Worm (Caenorhabditis elegans) whole organism, young adult: ENCODE measurements around the gene W01D2.6.

Experiments
- C06A6.2 ChIP-seq: fragments of 200-800 bp; sonication (Bioruptor generic); conservative IDR thresholded peaks from 2 replicates; pipeline ENCODE4 v1.3.6; 2022; ENCODE audit warnings: missing genetic modification characterization, missing compliant biosample characterization
- D2030.7 ChIP-seq: fragments of 200-800 bp; sonication (Bioruptor generic); IDR thresholded peaks from 2 replicates; pipeline ENCODE4 v1.3.6; 2022; ENCODE audit warnings: missing genetic modification reagents, missing genetic modification characterization, missing compliant biosample characterization
- F10E7.11 ChIP-seq: sonication (generic microtip); optimal IDR thresholded peaks from 2 replicates; lab custom pipeline; 2017; ENCODE audit warnings: mild to moderate bottlenecking, missing genetic modification characterization, moderate library complexity, missing compliant biosample characterization
- F23B12.7 ChIP-seq: sonication (generic microtip); optimal IDR thresholded peaks from 2 replicates; lab custom pipeline; 2017; ENCODE audit warnings: missing genetic modification characterization, mild to moderate bottlenecking, missing compliant biosample characterization, antibody characterized with exemption, moderate library complexity; ENCODE audit not compliant: insufficient read depth
- F33H1.4 ChIP-seq: fragments of 200-800 bp; sonication (Bioruptor generic); IDR thresholded peaks from 2 replicates; pipeline ENCODE4 v1.3.6; 2022; ENCODE audit warnings: missing genetic modification reagents, missing genetic modification characterization, missing compliant biosample characterization
- F37B4.10 ChIP-seq: fragments of 200-800 bp; sonication (Bioruptor generic); IDR thresholded peaks from 2 replicates; pipeline ENCODE4 v1.3.6; 2022; ENCODE audit warnings: missing genetic modification characterization, missing compliant biosample characterization
- F55B11.4 ChIP-seq: sonication (generic microtip); optimal IDR thresholded peaks from 2 replicates; lab custom pipeline; 2016; ENCODE audit warnings: missing compliant biosample characterization, missing genetic modification characterization, borderline replicate concordance; ENCODE audit not compliant: insufficient read depth
- K11D2.4 ChIP-seq: fragments of 200-800 bp; sonication (Bioruptor generic); IDR thresholded peaks from 2 replicates; pipeline ENCODE4 v1.3.6; 2022; ENCODE audit warnings: missing genetic modification reagents, missing genetic modification characterization, missing compliant biosample characterization
- T07F8.4 ChIP-seq: sonication (generic microtip); optimal IDR thresholded peaks from 2 replicates; lab custom pipeline; 2016; ENCODE audit warnings: mild to moderate bottlenecking, missing genetic modification characterization, moderate library complexity, missing compliant biosample characterization
- Y53F4B.3 ChIP-seq: fragments of 200-800 bp; sonication (Bioruptor generic); IDR thresholded peaks from 2 replicates; pipeline ENCODE4 v1.3.6; 2022; ENCODE audit warnings: missing genetic modification reagents, missing genetic modification characterization, missing compliant biosample characterization
- Y56A3A.18 ChIP-seq: fragments of 200-800 bp; sonication (Bioruptor generic); IDR thresholded peaks from 2 replicates; pipeline ENCODE4 v1.3.6; 2022; ENCODE audit warnings: missing genetic modification reagents, missing genetic modification characterization, missing compliant biosample characterization
- Y79H2A.3 ChIP-seq: fragments of 200-800 bp; sonication (Bioruptor generic); conservative IDR thresholded peaks from 2 replicates; pipeline ENCODE4 v1.3.6; 2022; ENCODE audit warnings: missing genetic modification reagents, missing genetic modification characterization, missing compliant biosample characterization
- atf-7 ChIP-seq: sonication (generic microtip); optimal IDR thresholded peaks from 2 replicates; lab custom pipeline; 2017; ENCODE audit warnings: mild to moderate bottlenecking, missing genetic modification characterization, missing compliant biosample characterization
- athp-1 ChIP-seq: sonication (generic microtip); optimal IDR thresholded peaks from 2 replicates; lab custom pipeline; 2017; ENCODE audit warnings: mild to moderate bottlenecking, missing genetic modification characterization, missing compliant biosample characterization
- attf-3 ChIP-seq: fragments of 200-800 bp; sonication (Bioruptor generic); conservative IDR thresholded peaks from 2 replicates; pipeline ENCODE4 v1.3.6; 2022; ENCODE audit warnings: missing genetic modification reagents, missing genetic modification characterization, missing compliant biosample characterization
- attf-5 ChIP-seq: fragments of 200-800 bp; sonication (Bioruptor generic); optimal IDR thresholded peaks from 2 replicates; lab custom pipeline; 2018; ENCODE audit warnings: mild to moderate bottlenecking, missing genetic modification characterization, missing compliant biosample characterization
- attf-6 ChIP-seq: fragments of 200-800 bp; sonication (Bioruptor generic); IDR thresholded peaks from 2 replicates; pipeline ENCODE4 v1.3.6; 2022; ENCODE audit warnings: missing genetic modification reagents, missing genetic modification characterization, missing compliant biosample characterization
- bed-1 ChIP-seq: fragments of 200-800 bp; sonication (Bioruptor generic); IDR thresholded peaks from 2 replicates; pipeline ENCODE4 v1.3.6; 2022; ENCODE audit warnings: missing genetic modification reagents, missing genetic modification characterization, missing compliant biosample characterization
- ceh-58 ChIP-seq: fragments of 200-800 bp; sonication (Bioruptor generic); IDR thresholded peaks from 2 replicates; pipeline ENCODE4 v1.3.6; 2022; ENCODE audit warnings: missing genetic modification characterization, missing compliant biosample characterization
- chd-7 ChIP-seq: sonication (generic microtip); optimal IDR thresholded peaks from 2 replicates; lab custom pipeline; 2016; ENCODE audit warnings: mild to moderate bottlenecking, missing genetic modification characterization, moderate library complexity, missing compliant biosample characterization
- die-1 ChIP-seq: sonication (generic microtip); optimal IDR thresholded peaks from 2 replicates; lab custom pipeline; 2016; ENCODE audit warnings: missing genotype, mild to moderate bottlenecking, missing genetic modification characterization, missing compliant biosample characterization
- egl-44 ChIP-seq: fragments of 200-800 bp; sonication (Bioruptor generic); IDR thresholded peaks from 2 replicates; pipeline ENCODE4 v1.3.6; 2022; ENCODE audit warnings: missing genetic modification reagents, missing genetic modification characterization, missing compliant biosample characterization
- egrh-3 ChIP-seq: fragments of 200-800 bp; sonication (Bioruptor generic); IDR thresholded peaks from 2 replicates; pipeline ENCODE4 v1.3.6; 2022; ENCODE audit warnings: missing genetic modification reagents, missing genetic modification characterization, missing compliant biosample characterization
- ekl-4 ChIP-seq: fragments of 200-800 bp; sonication (Bioruptor generic); IDR thresholded peaks from 2 replicates; pipeline ENCODE4 v1.3.6; 2022; ENCODE audit warnings: missing genetic modification reagents, missing genetic modification characterization, missing compliant biosample characterization
- hlh-12 ChIP-seq: sonication (generic microtip); optimal IDR thresholded peaks from 2 replicates; lab custom pipeline; 2016; ENCODE audit warnings: missing genetic modification characterization, missing compliant biosample characterization
- hrde-1 ChIP-seq: sonication (generic microtip); optimal IDR thresholded peaks from 2 replicates; lab custom pipeline; 2016; ENCODE audit warnings: missing genetic modification characterization, mild to moderate bottlenecking, missing compliant biosample characterization, moderate library complexity, missing genotype, missing genetic modification reagents, borderline replicate concordance
- hsf-1 ChIP-seq: fragments of 200-800 bp; sonication (Bioruptor generic); IDR thresholded peaks from 2 replicates; pipeline ENCODE4 v1.3.6; 2022; ENCODE audit warnings: missing genetic modification reagents, missing genetic modification characterization, missing compliant biosample characterization
- lin-40 ChIP-seq: sonication (generic microtip); optimal IDR thresholded peaks from 2 replicates; lab custom pipeline; 2016; ENCODE audit warnings: missing genetic modification characterization, mild to moderate bottlenecking, missing compliant biosample characterization, missing genotype, missing genetic modification reagents
- lsl-1 ChIP-seq: fragments of 200-800 bp; sonication (Bioruptor generic); optimal IDR thresholded peaks from 2 replicates; lab custom pipeline; 2018; ENCODE audit warnings: mild to moderate bottlenecking, missing genetic modification characterization, moderate library complexity, missing compliant biosample characterization
- lsy-27 ChIP-seq: sonication (generic microtip); optimal IDR thresholded peaks from 2 replicates; lab custom pipeline; 2017; ENCODE audit warnings: missing genetic modification characterization, mild to moderate bottlenecking, missing compliant biosample characterization, antibody characterized with exemption, missing genotype, borderline replicate concordance; ENCODE audit not compliant: insufficient read depth
- madf-3 ChIP-seq: fragments of 200-800 bp; sonication (Bioruptor generic); IDR thresholded peaks from 2 replicates; pipeline ENCODE4 v1.3.6; 2022; ENCODE audit warnings: missing genetic modification reagents, missing genetic modification characterization, missing compliant biosample characterization
- mel-28 ChIP-seq: sonication (generic microtip); optimal IDR thresholded peaks from 2 replicates; lab custom pipeline; 2016; ENCODE audit warnings: borderline replicate concordance, mild to moderate bottlenecking, missing genetic modification characterization, missing compliant biosample characterization
- nfya-2 ChIP-seq: fragments of 200-800 bp; sonication (Bioruptor generic); IDR thresholded peaks from 2 replicates; pipeline ENCODE4 v1.3.6; 2022; ENCODE audit warnings: missing genetic modification reagents, missing genetic modification characterization, missing compliant biosample characterization
- nhr-90 ChIP-seq: sonication (generic microtip); optimal IDR thresholded peaks from 2 replicates; lab custom pipeline; 2016; ENCODE audit warnings: missing genotype, mild to moderate bottlenecking, missing genetic modification characterization, missing compliant biosample characterization
- pha-4 ChIP-seq: fragments of 150-350 bp; sonication (generic microtip); optimal IDR thresholded peaks from 2 replicates; lab custom pipeline; 2014; ENCODE audit warnings: missing biosample characterization, missing genetic modification reagents, missing genetic modification characterization
- rpc-1 ChIP-seq, 2 experiments: fragments of 150-350 bp in 1 of 2; sonication (generic microtip) in 1 of 2; optimal IDR thresholded peaks; 2 replicates each; lab custom pipeline; 2014 to 2018; ENCODE audit warnings: missing biosample characterization in 1 of 2, missing genetic modification characterization in 1 of 2, missing genetic modification reagents in 1 of 2, missing genotype in 1 of 2
- sea-2 ChIP-seq: fragments of 200-800 bp; sonication (Bioruptor generic); IDR thresholded peaks from 2 replicates; pipeline ENCODE4 v1.3.6; 2022; ENCODE audit warnings: missing genetic modification characterization, missing compliant biosample characterization
- snpc-1.3 ChIP-seq: sonication (generic microtip); optimal IDR thresholded peaks from 2 replicates; lab custom pipeline; 2017; ENCODE audit warnings: missing genetic modification characterization, mild to moderate bottlenecking, missing compliant biosample characterization, antibody characterized with exemption, moderate library complexity, missing genotype, missing genetic modification reagents; ENCODE audit not compliant: insufficient read depth
- somi-1 ChIP-seq: fragments of 200-800 bp; sonication (Bioruptor generic); optimal IDR thresholded peaks from 2 replicates; lab custom pipeline; 2018; ENCODE audit warnings: mild to moderate bottlenecking, missing genetic modification characterization, missing compliant biosample characterization
- tbx-9 ChIP-seq: sonication (generic microtip); optimal IDR thresholded peaks from 2 replicates; lab custom pipeline; 2016; ENCODE audit warnings: borderline replicate concordance, missing genetic modification characterization, inconsistent platforms, missing compliant biosample characterization
- unc-130 ChIP-seq: sonication (generic microtip); optimal IDR thresholded peaks from 2 replicates; lab custom pipeline; 2016; ENCODE audit warnings: missing genetic modification reagents, missing genetic modification characterization, missing compliant biosample characterization
- xnd-1 ChIP-seq: sonication (generic microtip); optimal IDR thresholded peaks from 2 replicates; lab custom pipeline; 2016; ENCODE audit warnings: missing genotype, missing genetic modification reagents, missing genetic modification characterization, missing compliant biosample characterization
- zfh-2 ChIP-seq: fragments of 200-800 bp; sonication (Bioruptor generic); conservative IDR thresholded peaks from 2 replicates; pipeline ENCODE4 v1.3.6; 2022; ENCODE audit warnings: missing genetic modification reagents, missing genetic modification characterization, missing compliant biosample characterization
- ztf-25 ChIP-seq: fragments of 200-800 bp; sonication (Bioruptor generic); IDR thresholded peaks from 2 replicates; pipeline ENCODE4 v1.3.6; 2022; ENCODE audit warnings: missing genetic modification reagents, missing genetic modification characterization, missing compliant biosample characterization
- ztf-28 ChIP-seq: fragments of 200-800 bp; sonication (Bioruptor generic); IDR thresholded peaks from 2 replicates; pipeline ENCODE4 v1.3.6; 2022; ENCODE audit warnings: missing genetic modification reagents, missing genetic modification characterization, missing compliant biosample characterization

Gene W01D2.6

DNA sequence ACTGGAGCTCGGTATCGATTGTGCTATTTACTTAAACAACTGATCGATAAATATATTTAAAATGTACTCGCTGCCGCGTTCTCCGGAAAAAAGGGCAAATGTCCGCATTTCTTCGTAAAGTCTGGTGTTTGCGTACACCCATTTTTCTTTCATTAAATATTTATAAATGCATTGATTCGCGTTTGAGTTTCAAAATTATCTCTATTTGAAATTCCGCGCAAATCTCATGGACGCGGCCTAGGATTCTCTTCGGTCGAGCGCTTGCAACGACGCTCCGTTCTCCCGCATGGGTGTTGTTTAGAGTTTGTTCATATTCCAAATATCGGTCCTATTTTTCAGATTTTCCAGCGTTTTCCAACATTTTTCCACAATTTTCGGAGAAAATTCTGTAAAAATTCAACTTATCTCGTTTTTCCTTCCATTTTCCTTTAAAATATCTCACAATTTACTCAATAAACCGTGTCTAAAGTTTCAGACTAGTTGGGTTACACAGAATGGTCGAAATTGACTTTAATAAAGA is 13.8 kb upstream of the W01D2.6 start, which contains the start of gene eif-3.B (continued):
- TF ChIP-seq die-1 (tag; lab: Kevin White, UChicago) (peak; percentile 1), K11D2.4 (GFP tag; lab: Robert Waterston, UW) (0 out of 2 replicates have a peak, but pooled peaks have one; percentile 61), athp-1 (peak; percentile 88), D2030.7 (GFP tag; lab: Robert Waterston, UW) (peak; percentile 80), nfya-2 (GFP tag; lab: Robert Waterston, UW) (no peak), F55B11.4 (no peak), Y56A3A.18 (GFP tag; lab: Robert Waterston, UW) (no peak), chd-7 (tag; lab: Kevin White, UChicago) (no peak), lin-40 (peak; percentile 88), nhr-90 (tag; lab: Kevin White, UChicago) (no peak), madf-3 (GFP tag; lab: Robert Waterston, UW) (peak; percentile 64; the same call in 1 of the 2 replicates), F37B4.10 (GFP tag; lab: Robert Waterston, UW) (no peak), hlh-12 (tag; lab: Kevin White, UChicago) (no peak), Y79H2A.3 (GFP tag; lab: Robert Waterston, UW) (no peak; the same call in 1 of the 2 replicates), Y53F4B.3 (GFP tag; lab: Robert Waterston, UW) (no peak), egrh-3 (no peak), ztf-28 (GFP tag; lab: Robert Waterston, UW) (0 out of 2 replicates have a peak, but pooled peaks have one; percentile 40), somi-1 (GFP tag; lab: Kevin White, UChicago) (peak; percentile 47), F10E7.11 (tag; lab: Kevin White, UChicago) (no peak), sea-2 (no peak), ztf-25 (0 out of 2 replicates have a peak, but pooled peaks have one; percentile 5), unc-130 (GFP tag; lab: Kevin White, UChicago) (peak; percentile 62), F23B12.7 (tag; lab: Kevin White, UChicago) (peak; percentile 64), ceh-58 (GFP tag; lab: Robert Waterston, UW) (no peak), mel-28 (no peak), T07F8.4 (tag; lab: Kevin White, UChicago) (no peak), C06A6.2 (GFP tag; lab: Robert Waterston, UW) (peak; percentile 69), attf-5 (GFP tag; lab: Kevin White, UChicago) (peak; percentile 95), hsf-1 (GFP tag; lab: Robert Waterston, UW) (0 out of 2 replicates have a peak, but pooled peaks have one; percentile 52), attf-6 (no peak), xnd-1 (peak; percentile 37), snpc-1.3 (tag; lab: Kevin White, UChicago) (peak; percentile 51), attf-3 (GFP tag; lab: Robert Waterston, UW) (peak; percentile 95), tbx-9 (tag; lab: Kevin White, UChicago) (no peak), zfh-2 (GFP tag; lab: Robert Waterston, UW) (no peak; the same call in 1 of the 2 replicates), egl-44 (GFP tag; lab: Robert Waterston, UW) (peak; percentile 51; the same call in 1 of the 2 replicates), F33H1.4 (GFP tag; lab: Robert Waterston, UW) (peak; percentile 65), lsy-27 (tag; lab: Kevin White, UChicago) (no peak), atf-7 (tag; lab: Kevin White, UChicago) (no peak), hrde-1 (tag; lab: Kevin White, UChicago) (no peak), ekl-4 (GFP tag; lab: Robert Waterston, UW) (peak; percentile 83), bed-1 (no peak), rpc-1 (optimal IDR thresholded peaks at IDR 0.05; lab: Kevin White, UChicago) (no peak), rpc-1 (tag; optimal IDR thresholded peaks at IDR 0.05; lab: Kevin White, UChicago) (no peak), pha-4 (peak; percentile 75), lsl-1 (GFP tag; lab: Kevin White, UChicago) (peak; percentile 54)
- TF ChIP-seq, all 124 proteins: peak for 63
